Fruit fly (Drosophila melanogaster) whole organism, prepupa: ENCODE data around the gene CG5986.

Experiments
- Blimp-1 ChIP-seq: fragments of 200-800 bp; sonication (Bioruptor generic); optimal IDR thresholded peaks from 3 replicates; lab custom pipeline; 2017; ENCODE audit warnings: missing biosample characterization, missing genetic modification characterization, mild to moderate bottlenecking, moderate library complexity, missing genetic modification reagents
- CG10631 ChIP-seq: fragments of 200-800 bp; sonication (Bioruptor generic); optimal IDR thresholded peaks from 2 replicates; lab custom pipeline; 2016; ENCODE audit warnings: missing biosample characterization, missing genetic modification characterization
- CG11762 ChIP-seq: fragments of 200-800 bp; sonication (Bioruptor generic); optimal IDR thresholded peaks from 3 replicates; lab custom pipeline; 2016; ENCODE audit warnings: missing biosample characterization, missing genetic modification characterization; ENCODE audit not compliant: insufficient read depth
- CG3919 ChIP-seq: fragments of 200-800 bp; sonication (Bioruptor generic); optimal IDR thresholded peaks from 3 replicates; lab custom pipeline; 2016; ENCODE audit warnings: missing biosample characterization, missing genetic modification characterization
- CG4318 ChIP-seq: fragments of 200-800 bp; sonication (Bioruptor generic); optimal IDR thresholded peaks from 3 replicates; lab custom pipeline; 2017; ENCODE audit warnings: missing biosample characterization, mild to moderate bottlenecking, missing genetic modification characterization
- CG6854 ChIP-seq: fragments of 200-800 bp; sonication (Bioruptor generic); optimal IDR thresholded peaks from 2 replicates; lab custom pipeline; 2017; ENCODE audit warnings: missing biosample characterization, mild to moderate bottlenecking, missing genetic modification characterization
- Gug ChIP-seq: fragments of 200-800 bp; sonication (Bioruptor generic); IDR thresholded peaks from 2 replicates; pipeline ENCODE4 v1.3.6; 2022; ENCODE audit warnings: missing biosample characterization, missing genetic modification characterization
- Hr38 ChIP-seq: sonication (Bioruptor generic); optimal IDR thresholded peaks from 2 replicates; lab custom pipeline; 2016; ENCODE audit warnings: missing biosample characterization, missing genetic modification characterization
- pdm3 ChIP-seq: fragments of 200-800 bp; sonication (Bioruptor generic); optimal IDR thresholded peaks from 3 replicates; lab custom pipeline; 2016; ENCODE audit warnings: missing biosample characterization, missing genetic modification characterization
- salr ChIP-seq, 2 experiments: fragments of 200-800 bp; sonication (Bioruptor generic); optimal IDR thresholded peaks; 3 replicates each; lab custom pipeline; 2016 to 2018; ENCODE audit warnings: missing biosample characterization in 2 of 2, missing genetic modification characterization in 2 of 2, mild to moderate bottlenecking in 1 of 2
- svp ChIP-seq: fragments of 200-800 bp; sonication (Bioruptor generic); peaks from one replicate; lab custom pipeline; 2016; ENCODE audit warnings: missing biosample characterization, missing genetic modification characterization

DNA sequence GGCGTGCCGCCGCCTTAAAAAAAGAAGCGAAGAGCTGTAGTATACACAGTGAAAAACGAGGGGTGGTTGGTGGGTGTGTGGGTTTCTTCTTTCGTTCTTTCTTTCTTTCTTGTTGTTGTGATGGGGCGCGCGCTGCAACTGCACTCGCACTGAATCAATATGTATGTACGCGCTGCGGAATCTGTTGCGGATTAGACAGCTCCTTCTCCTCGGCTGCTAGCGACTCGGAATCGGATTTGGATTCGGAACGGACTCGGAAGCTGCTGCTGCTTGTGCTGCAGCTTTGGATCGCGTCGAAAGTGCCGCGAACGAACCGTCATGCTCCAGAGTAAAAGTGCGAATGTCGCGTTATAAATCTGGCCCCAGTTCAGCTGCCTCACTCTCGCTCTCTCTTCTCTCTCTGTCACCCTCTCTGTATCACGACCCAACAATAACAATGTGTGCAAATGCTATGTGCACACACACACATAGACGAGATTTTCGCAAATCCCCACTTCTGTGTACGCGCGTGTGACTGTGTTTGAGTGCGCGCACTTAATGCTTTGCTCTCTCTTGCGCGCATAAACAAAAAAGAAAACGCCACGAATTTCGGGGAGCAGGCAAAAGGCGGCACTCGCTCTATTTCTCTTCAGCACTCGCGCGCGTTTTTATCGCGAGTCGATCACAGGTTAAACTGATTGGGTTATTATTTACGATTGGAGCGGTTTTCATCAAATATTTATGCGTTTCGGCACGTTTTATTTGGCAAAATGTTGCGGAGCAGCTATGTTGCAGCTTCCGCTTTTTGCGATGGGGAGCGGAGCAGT is 16.4 kb upstream of the CG5986 start:
- TF ChIP-seq CG4318 (GFP tag; lab: Kevin White, UChicago) (no peak), CG10631 (GFP tag; lab: Kevin White, UChicago) (no peak), CG3919 (GFP tag; lab: Kevin White, UChicago) (peak; percentile 51), Gug (GFP tag; lab: Robert Waterston, UW) (peak; percentile 44; the same call in 1 of the 2 replicates), salr (GFP tag; optimal IDR thresholded peaks at IDR 0.05; lab: Kevin White, UChicago) (no peak), pdm3 (GFP tag; lab: Kevin White, UChicago) (no peak), CG6854 (peak; percentile 64), svp (GFP tag; lab: Kevin White, UChicago) (peak; percentile 94), CG11762 (GFP tag; lab: Kevin White, UChicago) (peak; percentile 3), Hr38 (no peak), Blimp-1 (GFP tag; lab: Kevin White, UChicago) (peak; percentile 47)
